Worm (Caenorhabditis elegans) whole organism, L3 larva: ENCODE measurements around the gene F38B6.7.

Experiments used
- mml-1 ChIP-seq: fragments of 150-350 bp; sonication (generic microtip); optimal IDR thresholded peaks from 3 replicates; lab custom pipeline; 2014; ENCODE audit warnings: missing biosample characterization, missing genetic modification characterization
- nhr-28 ChIP-seq: fragments of 150-350 bp; optimal IDR thresholded peaks from 2 replicates; lab custom pipeline; 2014; ENCODE audit warnings: missing biosample characterization, missing genetic modification characterization

- TF ChIP-seq nhr-28 (tag; lab: Kevin White, UChicago) (peak; percentile 67), mml-1 (tag; lab: Kevin White, UChicago) (peak; percentile 92)
Measured at ce11 chrX:6743853-6744346, 45.7 kb upstream of the F38B6.7 start.
